Fruit fly (Drosophila melanogaster) whole organism, embryonic: ENCODE data around the gene CG42324.

Source experiments
- Adf1 ChIP-seq: fragments of 200-800 bp; sonication (Bioruptor generic); IDR thresholded peaks from 2 replicates; pipeline ENCODE4 v1.3.6; 2022; ENCODE audit warnings: missing biosample characterization, missing genetic modification characterization
- Atf3 ChIP-seq: fragments of 200-800 bp; sonication (Bioruptor generic); optimal IDR thresholded peaks from 3 replicates; lab custom pipeline; 2016; ENCODE audit warnings: missing biosample characterization, missing genetic modification characterization
- B-H2 ChIP-seq: fragments of 200-800 bp; sonication (Bioruptor generic); optimal IDR thresholded peaks from 2 replicates; lab custom pipeline; 2018; ENCODE audit warnings: missing biosample characterization, mild to moderate bottlenecking, missing genetic modification characterization
- CG10431 ChIP-seq: fragments of 200-800 bp; sonication (Bioruptor generic); optimal IDR thresholded peaks from 3 replicates; lab custom pipeline; 2018; ENCODE audit warnings: missing biosample characterization, mild to moderate bottlenecking, missing genetic modification characterization
- CG10462 ChIP-seq: fragments of 200-800 bp; sonication (Bioruptor generic); optimal IDR thresholded peaks from 2 replicates; lab custom pipeline; 2016; ENCODE audit warnings: missing biosample characterization, missing genetic modification characterization
- CG11456 ChIP-seq: fragments of 200-800 bp; sonication (Bioruptor generic); IDR thresholded peaks from 3 replicates; pipeline ENCODE4 v1.3.6; 2022; ENCODE audit warnings: missing biosample characterization, missing genetic modification characterization
- CG12155 ChIP-seq: fragments of 200-800 bp; sonication (Bioruptor generic); optimal IDR thresholded peaks from 3 replicates; lab custom pipeline; 2016; ENCODE audit warnings: missing biosample characterization, missing genetic modification characterization
- CG12236 ChIP-seq: fragments of 200-800 bp; sonication (Bioruptor generic); optimal IDR thresholded peaks from 2 replicates; lab custom pipeline; 2016; ENCODE audit warnings: missing biosample characterization, missing genetic modification characterization
- CG13424 ChIP-seq: fragments of 200-800 bp; sonication (Bioruptor generic); optimal IDR thresholded peaks from 2 replicates; lab custom pipeline; 2019; ENCODE audit warnings: missing biosample characterization, mild to moderate bottlenecking, missing genetic modification characterization, moderate library complexity
- CG13894 ChIP-seq: fragments of 200-800 bp; sonication (Bioruptor generic); optimal IDR thresholded peaks from 3 replicates; lab custom pipeline; 2018; ENCODE audit warnings: missing biosample characterization, mild to moderate bottlenecking, missing genetic modification characterization, moderate library complexity
- CG15073 ChIP-seq: fragments of 200-800 bp; sonication (Bioruptor generic); optimal IDR thresholded peaks from 2 replicates; lab custom pipeline; 2016; ENCODE audit warnings: missing biosample characterization, missing genetic modification characterization
- CG16813 ChIP-seq: fragments of 200-800 bp; sonication (Bioruptor generic); IDR thresholded peaks from 3 replicates; pipeline ENCODE4 v1.3.6; 2022; ENCODE audit warnings: missing biosample characterization, missing genetic modification characterization; ENCODE audit not compliant: partially characterized antibody
- CG17612 ChIP-seq: fragments of 200-800 bp; sonication (Bioruptor generic); IDR thresholded peaks from 2 replicates; pipeline ENCODE4 v1.3.6; 2022; ENCODE audit warnings: missing biosample characterization, missing genetic modification characterization
- CG18011 ChIP-seq: fragments of 200-800 bp; sonication (Bioruptor generic); optimal IDR thresholded peaks from 2 replicates; lab custom pipeline; 2017; ENCODE audit warnings: missing biosample characterization, missing genetic modification characterization, mild to moderate bottlenecking, moderate library complexity, missing genotype
- CG18619 ChIP-seq: fragments of 200-800 bp; sonication (Bioruptor generic); optimal IDR thresholded peaks from 3 replicates; lab custom pipeline; 2017; ENCODE audit warnings: missing biosample characterization, mild to moderate bottlenecking, missing genetic modification characterization
- CG30403 ChIP-seq: fragments of 200-800 bp; sonication (Bioruptor generic); optimal IDR thresholded peaks from 3 replicates; lab custom pipeline; 2016; ENCODE audit warnings: missing biosample characterization, missing genetic modification characterization
- CG34422 ChIP-seq: fragments of 200-800 bp; sonication (Bioruptor generic); IDR thresholded peaks from 3 replicates; pipeline ENCODE4 v1.3.6; 2022; ENCODE audit warnings: missing biosample characterization, missing genetic modification characterization
- CG4360 ChIP-seq: fragments of 200-800 bp; sonication (Bioruptor generic); IDR thresholded peaks from 2 replicates; pipeline ENCODE4 v1.3.6; 2022; ENCODE audit warnings: missing biosample characterization, missing genetic modification characterization
- CG7987 ChIP-seq: fragments of 200-800 bp; sonication (Bioruptor generic); optimal IDR thresholded peaks from 2 replicates; lab custom pipeline; 2018; ENCODE audit warnings: missing biosample characterization, mild to moderate bottlenecking, missing genetic modification characterization, moderate library complexity
- CG9932 ChIP-seq: fragments of 200-800 bp; sonication (Bioruptor generic); IDR thresholded peaks from 2 replicates; pipeline ENCODE4 v1.3.6; 2022; ENCODE audit warnings: missing biosample characterization, missing genetic modification characterization
- CkIIα-i1 ChIP-seq: fragments of 200-800 bp; sonication (Bioruptor generic); IDR thresholded peaks from 2 replicates; pipeline ENCODE4 v1.3.6; 2022; ENCODE audit warnings: missing biosample characterization, missing genetic modification characterization
- Deaf1 ChIP-seq: fragments of 200-800 bp; optimal IDR thresholded peaks from 3 replicates; lab custom pipeline; 2019; ENCODE audit warnings: missing biosample characterization, mild to moderate bottlenecking, missing genetic modification characterization, moderate library complexity
- Doc2 ChIP-seq: fragments of 200-800 bp; sonication (Bioruptor generic); IDR thresholded peaks from 2 replicates; pipeline ENCODE4 v1.3.6; 2022; ENCODE audit warnings: missing biosample characterization, missing genetic modification characterization
- Drgx ChIP-seq: fragments of 200-800 bp; sonication (Bioruptor generic); IDR thresholded peaks from 2 replicates; pipeline ENCODE4 v1.3.6; 2022; ENCODE audit warnings: missing biosample characterization, missing genetic modification characterization
- Eip74EF ChIP-seq, 2 experiments: fragments of 200-800 bp in 1 of 2; fragments of >200 bp in 1 of 2; sonication (Bioruptor generic) in 1 of 2; optimal IDR thresholded peaks; 2 replicates each; lab custom pipeline; 2017 to 2019; ENCODE audit warnings: missing biosample characterization in 2 of 2, missing genetic modification characterization in 2 of 2, mild to moderate bottlenecking in 1 of 2, moderate library complexity in 1 of 2
- Gsc ChIP-seq: fragments of 200-800 bp; sonication (Bioruptor generic); IDR thresholded peaks from 2 replicates; pipeline ENCODE4 v1.3.6; 2022; ENCODE audit warnings: missing biosample characterization, missing genetic modification characterization
- Hr39 ChIP-seq: fragments of >200 bp; optimal IDR thresholded peaks from 2 replicates; lab custom pipeline; 2017
- Med ChIP-seq: fragments of 200-800 bp; sonication (Bioruptor generic); peaks from one replicate; lab custom pipeline; 2016; ENCODE audit warnings: missing biosample characterization, missing genetic modification characterization, mild to moderate bottlenecking, inconsistent platforms, moderate library complexity
- Sin3A ChIP-seq: fragments of >200 bp; optimal IDR thresholded peaks from 2 replicates; lab custom pipeline; 2018
- Tbp ChIP-seq: fragments of >200 bp; optimal IDR thresholded peaks from 2 replicates; lab custom pipeline; 2018; ENCODE audit warnings: missing biosample characterization, missing genetic modification characterization
- abd-A ChIP-seq: fragments of 200-800 bp; sonication (Bioruptor generic); optimal IDR thresholded peaks from 3 replicates; lab custom pipeline; 2019; ENCODE audit warnings: missing biosample characterization, mild to moderate bottlenecking, missing genetic modification characterization, moderate library complexity
- chinmo ChIP-seq: fragments of 200-800 bp; sonication (Bioruptor generic); IDR thresholded peaks from 4 replicates; pipeline ENCODE4 v1.3.6; 2022; ENCODE audit warnings: missing biosample characterization, missing genetic modification characterization; ENCODE audit not compliant: partially characterized antibody
- dan ChIP-seq: fragments of 200-800 bp; sonication (Bioruptor generic); IDR thresholded peaks from 2 replicates; pipeline ENCODE4 v1.3.6; 2022; ENCODE audit warnings: missing biosample characterization, missing genetic modification characterization
- dysf ChIP-seq: fragments of 200-800 bp; sonication (Bioruptor generic); IDR thresholded peaks from 3 replicates; pipeline ENCODE4 v1.3.6; 2022; ENCODE audit warnings: missing biosample characterization, missing genetic modification characterization
- ewg ChIP-seq: fragments of 200-800 bp; sonication (Bioruptor generic); optimal IDR thresholded peaks from 3 replicates; lab custom pipeline; 2017; ENCODE audit warnings: mild to moderate bottlenecking, missing biosample characterization, missing genetic modification reagents, missing genetic modification characterization
- h ChIP-seq: fragments of >200 bp; optimal IDR thresholded peaks from 2 replicates; lab custom pipeline; 2017
- kay ChIP-seq: fragments of 200-800 bp; sonication (Bioruptor generic); optimal IDR thresholded peaks from 2 replicates; lab custom pipeline; 2016; ENCODE audit warnings: missing biosample characterization, missing genetic modification characterization
- lbe ChIP-seq: fragments of 200-800 bp; sonication (Bioruptor generic); optimal IDR thresholded peaks from 2 replicates; lab custom pipeline; 2016; ENCODE audit warnings: missing biosample characterization, mild to moderate bottlenecking, missing genetic modification characterization
- lmd ChIP-seq: fragments of 200-800 bp; sonication (Bioruptor generic); IDR thresholded peaks from 2 replicates; pipeline ENCODE4 v1.3.6; 2022; ENCODE audit warnings: missing biosample characterization, missing genetic modification characterization
- nerfin-1 ChIP-seq: fragments of 200-800 bp; sonication (Bioruptor generic); optimal IDR thresholded peaks from 3 replicates; lab custom pipeline; 2019; ENCODE audit warnings: missing biosample characterization, mild to moderate bottlenecking, missing genetic modification characterization, moderate library complexity
- onecut ChIP-seq: fragments of 200-800 bp; sonication (Bioruptor generic); IDR thresholded peaks from 2 replicates; pipeline ENCODE4 v1.3.6; 2022; ENCODE audit warnings: missing biosample characterization, missing genetic modification characterization
- prd ChIP-seq, 3 experiments: fragments of >200 bp in 2 of 3; fragments of 200-800 bp in 1 of 3; sonication (Bioruptor generic) in 1 of 3; optimal IDR thresholded peaks in 2 of 3; IDR thresholded peaks in 1 of 3; 2 replicates in 2 of 3; 3 replicates in 1 of 3; pipeline versions ENCODE4 v1.3.6 to Lab custom; 2017 to 2022; ENCODE audit warnings: missing biosample characterization in 1 of 3, missing genetic modification characterization in 1 of 3
- row ChIP-seq: fragments of 200-800 bp; sonication (Bioruptor generic); IDR thresholded peaks from 3 replicates; pipeline ENCODE4 v1.3.6; 2022; ENCODE audit warnings: missing biosample characterization, missing genetic modification characterization
- sob ChIP-seq: fragments of 200-800 bp; sonication (Bioruptor generic); IDR thresholded peaks from 2 replicates; pipeline ENCODE4 v1.3.6; 2022; ENCODE audit warnings: missing biosample characterization, missing genetic modification characterization
- twi ChIP-seq: fragments of 200-800 bp; optimal IDR thresholded peaks from 2 replicates; lab custom pipeline; 2019; ENCODE audit warnings: missing biosample characterization, mild to moderate bottlenecking, missing genetic modification characterization, moderate library complexity
- usp ChIP-seq: fragments of >200 bp; optimal IDR thresholded peaks from 2 replicates; lab custom pipeline; 2017; ENCODE audit warnings: missing biosample characterization, missing genetic modification characterization
- vnd ChIP-seq: fragments of 200-800 bp; sonication (Bioruptor generic); IDR thresholded peaks from 3 replicates; pipeline ENCODE4 v1.3.6; 2022; ENCODE audit warnings: missing biosample characterization, missing genetic modification characterization; ENCODE audit not compliant: partially characterized antibody

The CG42324 gene

dm6 chr3L:3423006-3423405 is 49.2 kb upstream of the CG42324 start:
- no peak for TF ChIP-seq CG30403 (GFP tag; lab: Kevin White, UChicago)
- no peak for TF ChIP-seq CG15073 (GFP tag; lab: Kevin White, UChicago)
- TF ChIP-seq CG4360 (GFP tag; lab: Robert Waterston, UW): no peak
- peak; percentile 9 for TF ChIP-seq lbe (GFP tag; lab: Kevin White, UChicago)
- TF ChIP-seq Eip74EF (GFP tag; optimal IDR thresholded peaks at IDR 0.05; lab: Kevin White, UChicago): no peak
- peak; percentile 5 for TF ChIP-seq twi (tag; lab: Kevin White, UChicago)
- TF ChIP-seq, all 482 proteins: peak for 2

dm6 chr3L:3424846-3425245 is 47.4 kb upstream of the CG42324 start, which contains the start of gene sty:
Gene sty (minus strand): TSS chr3L:3424935.
- TF ChIP-seq CG13424 (tag; lab: Kevin White, UChicago): no peak
- peak; percentile 56 for TF ChIP-seq Med (GFP tag; lab: Kevin White, UChicago)
- 0 out of 2 replicates have a peak, but pooled peaks have one; percentile 7 for TF ChIP-seq Drgx (GFP tag; lab: Robert Waterston, UW)

dm6 chr3L:3427037-3427436 is 45.2 kb upstream of the CG42324 start:
- peak; percentile 33 for TF ChIP-seq CG13894
- no peak for TF ChIP-seq usp (GFP tag; lab: Kevin White, UChicago)
- no peak for TF ChIP-seq CG18619 (GFP tag; lab: Kevin White, UChicago)
- no peak for TF ChIP-seq CG12155 (GFP tag; lab: Kevin White, UChicago)
- TF ChIP-seq nerfin-1: peak; percentile 2
- TF ChIP-seq sob: 0 out of 2 replicates have a peak, but pooled peaks have one; percentile 11
- TF ChIP-seq CG34422 (GFP tag; lab: Robert Waterston, UW): peak; percentile 43; the same call in 1 of the 3 replicates
- peak; percentile 67 for TF ChIP-seq ewg
- TF ChIP-seq onecut (GFP tag; lab: Robert Waterston, UW): peak; percentile 81; the same call in 1 of the 2 replicates
- no peak for TF ChIP-seq Doc2 (GFP tag; lab: Robert Waterston, UW)
- 0 out of 3 replicates have a peak, but pooled peaks have one; percentile 12 for TF ChIP-seq dysf (GFP tag; lab: Robert Waterston, UW)
- no peak for TF ChIP-seq CG17612
- 0 out of 4 replicates have a peak, but pooled peaks have one; percentile 67 for TF ChIP-seq chinmo (GFP tag; lab: Robert Waterston, UW)
- TF ChIP-seq CG10462 (GFP tag; lab: Kevin White, UChicago): no peak
- TF ChIP-seq Gsc (GFP tag; lab: Robert Waterston, UW): no peak
- no peak for TF ChIP-seq lmd (GFP tag; lab: Robert Waterston, UW)
- TF ChIP-seq CG7987 (GFP tag; lab: Kevin White, UChicago): no peak
- TF ChIP-seq prd (optimal IDR thresholded peaks at IDR 0.05; lab: Kevin White, UChicago): no peak
- no peak for TF ChIP-seq prd (GFP tag; IDR thresholded peaks at IDR 0.05; lab: Robert Waterston, UW)
- TF ChIP-seq Hr39 (lab: Kevin White, UChicago): no peak
- TF ChIP-seq CG12236 (GFP tag; lab: Kevin White, UChicago): no peak
- TF ChIP-seq CG10431: no peak
- TF ChIP-seq h (lab: Kevin White, UChicago): no peak
- TF ChIP-seq kay (GFP tag; lab: Kevin White, UChicago): no peak
- no peak for TF ChIP-seq CG16813 (GFP tag; lab: Robert Waterston, UW)
- no peak for TF ChIP-seq CG18011 (GFP tag; lab: Kevin White, UChicago)
- no peak for TF ChIP-seq Tbp
- 0 out of 3 replicates have a peak, but pooled peaks have one; percentile 10 for TF ChIP-seq vnd (GFP tag; lab: Robert Waterston, UW)
- TF ChIP-seq CkIIα-i1 (GFP tag; lab: Robert Waterston, UW): no peak
- TF ChIP-seq CG9932: 0 out of 2 replicates have a peak, but pooled peaks have one; percentile 4
- no peak for TF ChIP-seq dan (GFP tag; lab: Robert Waterston, UW)
- peak; percentile 80 for TF ChIP-seq abd-A (tag; lab: Kevin White, UChicago)
- no peak for TF ChIP-seq B-H2 (GFP tag; lab: Kevin White, UChicago)
- peak; percentile 91 for TF ChIP-seq Deaf1
- no peak for TF ChIP-seq Atf3 (GFP tag; lab: Kevin White, UChicago)
- peak; percentile 6; the same call in 1 of the 2 replicates for TF ChIP-seq Adf1 (GFP tag; lab: Robert Waterston, UW)
- 0 out of 3 replicates have a peak, but pooled peaks have one; percentile 41 for TF ChIP-seq CG11456 (GFP tag; lab: Robert Waterston, UW)
- TF ChIP-seq Sin3A: no peak
- 0 out of 3 replicates have a peak, but pooled peaks have one; percentile 8 for TF ChIP-seq row (GFP tag; lab: Robert Waterston, UW)
